Fruit fly (Drosophila melanogaster): ENCODE results near the gene CG42238.

The CG42238 gene

dm6 chr2L:21051873-21052736, at the start of gene CG42238:
CG42238 (minus strand) TSS chr2L:21052164.
- TF ChIP-seq rgr (GFP tag; optimal IDR thresholded peaks at IDR 0.05) (peak; percentile 31), Hr83 (GFP tag; optimal IDR thresholded peaks at IDR 0.05; ENCODE audit: poor library complexity, severe bottlenecking) (peak; percentile 36), psq (GFP tag; optimal IDR thresholded peaks at IDR 0.05) (peak; percentile 21), Abd-B (GFP tag; optimal IDR thresholded peaks at IDR 0.05) (no peak), foxo (GFP tag; optimal IDR thresholded peaks at IDR 0.05) (peak in 1 of 2 experiments; percentile 4), Dfd (GFP tag; optimal IDR thresholded peaks at IDR 0.05) (no peak), Rel (GFP tag; optimal IDR thresholded peaks at IDR 0.05) (no peak), Rel (tag; optimal IDR thresholded peaks at IDR 0.05) (peak; percentile 31), Dif (GFP tag; optimal IDR thresholded peaks at IDR 0.05; ENCODE audit: partially characterized antibody) (no peak), HLH106 (tag; optimal IDR thresholded peaks at IDR 0.05) (peak; percentile 2), dl (GFP tag; optimal IDR thresholded peaks at IDR 0.05; ENCODE audit: insufficient read depth in 1 of 2, partially characterized antibody in 2 of 2) (peak in 1 of 2 experiments; percentile 39), Sp1 (GFP tag; optimal IDR thresholded peaks at IDR 0.05) (peak; percentile 8)

- TF ChIP-seq Vsx2 (GFP tag; optimal IDR thresholded peaks at IDR 0.05; ENCODE audit: partially characterized antibody) (no peak), Mio (GFP tag; optimal IDR thresholded peaks at IDR 0.05) (no peak), OdsH (GFP tag; optimal IDR thresholded peaks at IDR 0.05) (no peak), Hnf4 (GFP tag; optimal IDR thresholded peaks at IDR 0.05) (no peak), Jra (GFP tag; optimal IDR thresholded peaks at IDR 0.05) (no peak), N (GFP tag; optimal IDR thresholded peaks at IDR 0.05) (no peak), Dif (GFP tag; optimal IDR thresholded peaks at IDR 0.05; ENCODE audit: partially characterized antibody) (no peak), Dfd (GFP tag; optimal IDR thresholded peaks at IDR 0.05) (no peak), h (GFP tag; optimal IDR thresholded peaks at IDR 0.05) (no peak), Abd-B (GFP tag; optimal IDR thresholded peaks at IDR 0.05) (no peak), usp (GFP tag; optimal IDR thresholded peaks at IDR 0.05) (no peak), CG9705 (GFP tag; optimal IDR thresholded peaks at IDR 0.05) (no peak), CrebA (GFP tag; optimal IDR thresholded peaks at IDR 0.05; ENCODE audit: borderline replicate concordance) (no peak), rgr (GFP tag; optimal IDR thresholded peaks at IDR 0.05) (no peak), GATAd (GFP tag; optimal IDR thresholded peaks at IDR 0.05) (no peak), Hr78 (GFP tag; optimal IDR thresholded peaks at IDR 0.05) (no peak), dsf (GFP tag; optimal IDR thresholded peaks at IDR 0.05; ENCODE audit: borderline replicate concordance) (no peak), Myc (optimal IDR thresholded peaks at IDR 0.05) (no peak)
These were observed 45.9 kb upstream of the CG42238 start for dm6 chr2L:21097850-21098249.

- TF ChIP-seq Mio (GFP tag; optimal IDR thresholded peaks at IDR 0.05) (no peak), HLH106 (tag; optimal IDR thresholded peaks at IDR 0.05) (no peak), CG32264 (GFP tag; optimal IDR thresholded peaks at IDR 0.05) (no peak), pan (optimal IDR thresholded peaks at IDR 0.05) (no peak), Hnf4 (GFP tag; optimal IDR thresholded peaks at IDR 0.05) (no peak), psq (GFP tag; optimal IDR thresholded peaks at IDR 0.05) (no peak), fru (GFP tag; optimal IDR thresholded peaks at IDR 0.05) (peak; percentile 74), jim (GFP tag; optimal IDR thresholded peaks at IDR 0.05) (no peak), woc (GFP tag; optimal IDR thresholded peaks at IDR 0.05) (no peak), CG9705 (GFP tag; optimal IDR thresholded peaks at IDR 0.05) (no peak), sv (GFP tag; optimal IDR thresholded peaks at IDR 0.05) (no peak), Vsx2 (GFP tag; optimal IDR thresholded peaks at IDR 0.05; ENCODE audit: partially characterized antibody) (no peak), CrebA (GFP tag; optimal IDR thresholded peaks at IDR 0.05; ENCODE audit: borderline replicate concordance) (peak; percentile 68), usp (GFP tag; optimal IDR thresholded peaks at IDR 0.05) (no peak), lola (GFP tag; optimal IDR thresholded peaks at IDR 0.05) (no peak), sage (GFP tag; optimal IDR thresholded peaks at IDR 0.05) (no peak), h (GFP tag; optimal IDR thresholded peaks at IDR 0.05) (peak; percentile 22), GATAd (GFP tag; optimal IDR thresholded peaks at IDR 0.05) (no peak), foxo (GFP tag; optimal IDR thresholded peaks at IDR 0.05) (peak in 1 of 2 experiments; percentile 14), N (GFP tag; optimal IDR thresholded peaks at IDR 0.05) (no peak), OdsH (GFP tag; optimal IDR thresholded peaks at IDR 0.05) (no peak), Abd-B (GFP tag; optimal IDR thresholded peaks at IDR 0.05) (no peak), Sp1 (GFP tag; optimal IDR thresholded peaks at IDR 0.05) (no peak), dl (GFP tag; optimal IDR thresholded peaks at IDR 0.05; ENCODE audit: insufficient read depth in 1 of 2, partially characterized antibody in 2 of 2) (peak in 1 of 2 experiments; percentile 52), Jra (GFP tag; optimal IDR thresholded peaks at IDR 0.05) (no peak), br (GFP tag; optimal IDR thresholded peaks at IDR 0.05) (no peak), Hr78 (GFP tag; optimal IDR thresholded peaks at IDR 0.05) (no peak), rgr (GFP tag; optimal IDR thresholded peaks at IDR 0.05) (no peak), Myc (optimal IDR thresholded peaks at IDR 0.05) (no peak), brk (GFP tag; optimal IDR thresholded peaks at IDR 0.05) (no peak), Rel (GFP tag; optimal IDR thresholded peaks at IDR 0.05) (peak; percentile 15), Rel (tag; optimal IDR thresholded peaks at IDR 0.05) (no peak), Dfd (GFP tag; optimal IDR thresholded peaks at IDR 0.05) (no peak), ey (GFP tag; optimal IDR thresholded peaks at IDR 0.05) (no peak), Hr83 (GFP tag; optimal IDR thresholded peaks at IDR 0.05; ENCODE audit: poor library complexity, severe bottlenecking) (no peak), Dif (GFP tag; optimal IDR thresholded peaks at IDR 0.05; ENCODE audit: partially characterized antibody) (peak; percentile 18), tai (GFP tag; optimal IDR thresholded peaks at IDR 0.05) (peak; percentile 36), dsf (GFP tag; optimal IDR thresholded peaks at IDR 0.05; ENCODE audit: borderline replicate concordance) (no peak), dmrt93B (GFP tag; optimal IDR thresholded peaks at IDR 0.05) (no peak)
These were observed 44.6 kb upstream of the CG42238 start, which contains the start of gene CG34136 for dm6 chr2L:21096448-21096994. CG34136 (plus strand) TSS chr2L:21096922.
